Worm (Caenorhabditis elegans) whole organism, late embryonic: ENCODE data around the gene aco-2.

Experiments
- C38D4.7 ChIP-seq: fragments of 200-800 bp; sonication (Bioruptor generic); optimal IDR thresholded peaks from 2 replicates; lab custom pipeline; 2018; ENCODE audit warnings: mild to moderate bottlenecking, missing genetic modification characterization, moderate library complexity, missing compliant biosample characterization
- F13H6.1 ChIP-seq: sonication (generic microtip); optimal IDR thresholded peaks from 2 replicates; lab custom pipeline; 2016; ENCODE audit warnings: missing genetic modification characterization, missing compliant biosample characterization
- Y22D7AL.16 ChIP-seq: sonication (generic microtip); optimal IDR thresholded peaks from 2 replicates; lab custom pipeline; 2016; ENCODE audit warnings: missing genetic modification characterization, missing compliant biosample characterization
- ceh-14 ChIP-seq: sonication (generic microtip); optimal IDR thresholded peaks from 2 replicates; lab custom pipeline; 2016; ENCODE audit warnings: missing genotype, missing genetic modification characterization, missing compliant biosample characterization
- ceh-18 ChIP-seq: sonication (generic microtip); optimal IDR thresholded peaks from 2 replicates; lab custom pipeline; 2016; ENCODE audit warnings: missing genetic modification characterization, missing compliant biosample characterization
- ceh-2 ChIP-seq: sonication (generic microtip); optimal IDR thresholded peaks from 2 replicates; lab custom pipeline; 2016; ENCODE audit warnings: missing genotype, missing genetic modification characterization, missing compliant biosample characterization
- ceh-24 ChIP-seq: sonication (generic microtip); optimal IDR thresholded peaks from 2 replicates; lab custom pipeline; 2016; ENCODE audit warnings: mild to moderate bottlenecking, missing genetic modification characterization, missing compliant biosample characterization
- ceh-30 ChIP-seq: fragments of 150-350 bp; optimal IDR thresholded peaks from 2 replicates; lab custom pipeline; 2014; ENCODE audit warnings: missing biosample characterization, missing genetic modification characterization
- ceh-31 ChIP-seq: sonication (generic microtip); optimal IDR thresholded peaks from 2 replicates; lab custom pipeline; 2016; ENCODE audit warnings: missing genetic modification characterization, missing compliant biosample characterization
- ceh-45 ChIP-seq: fragments of 200-800 bp; sonication (Bioruptor generic); IDR thresholded peaks from 2 replicates; pipeline ENCODE4 v1.3.6; 2022; ENCODE audit warnings: missing genetic modification reagents, missing genetic modification characterization, missing compliant biosample characterization
- ceh-48 ChIP-seq: sonication (generic microtip); optimal IDR thresholded peaks from 2 replicates; lab custom pipeline; 2016; ENCODE audit warnings: missing genetic modification characterization, inconsistent platforms, missing compliant biosample characterization
- ceh-6 ChIP-seq: fragments of 200-800 bp; sonication (Bioruptor generic); optimal IDR thresholded peaks from 2 replicates; lab custom pipeline; 2018; ENCODE audit warnings: mild to moderate bottlenecking, missing genetic modification characterization, missing compliant biosample characterization
- ceh-9 ChIP-seq: sonication (generic microtip); optimal IDR thresholded peaks from 2 replicates; lab custom pipeline; 2016; ENCODE audit warnings: mild to moderate bottlenecking, missing genetic modification characterization, inconsistent platforms, missing compliant biosample characterization
- che-1 ChIP-seq: sonication (generic microtip); optimal IDR thresholded peaks from 2 replicates; lab custom pipeline; 2016; ENCODE audit warnings: mild to moderate bottlenecking, missing genetic modification characterization, missing compliant biosample characterization
- dve-1 ChIP-seq: sonication (generic microtip); optimal IDR thresholded peaks from 2 replicates; lab custom pipeline; 2017; ENCODE audit warnings: antibody characterized with exemption, mild to moderate bottlenecking, missing genetic modification characterization, missing compliant biosample characterization
- elt-2 ChIP-seq: sonication (generic microtip); optimal IDR thresholded peaks from 2 replicates; lab custom pipeline; 2016; ENCODE audit warnings: missing genetic modification reagents, missing genetic modification characterization, missing compliant biosample characterization
- elt-4 ChIP-seq: sonication (generic microtip); optimal IDR thresholded peaks from 2 replicates; lab custom pipeline; 2016; ENCODE audit warnings: missing genetic modification characterization, missing compliant biosample characterization
- ets-4 ChIP-seq: sonication (generic microtip); optimal IDR thresholded peaks from 2 replicates; lab custom pipeline; 2016; ENCODE audit warnings: missing genetic modification characterization, missing compliant biosample characterization
- fax-1 ChIP-seq: sonication (generic microtip); optimal IDR thresholded peaks from 2 replicates; lab custom pipeline; 2016; ENCODE audit warnings: missing genotype, missing genetic modification characterization, missing compliant biosample characterization
- fkh-6 ChIP-seq: sonication (generic microtip); optimal IDR thresholded peaks from 2 replicates; lab custom pipeline; 2016; ENCODE audit warnings: missing genetic modification characterization, missing compliant biosample characterization
- gmeb-2 ChIP-seq: sonication (generic microtip); optimal IDR thresholded peaks from 2 replicates; lab custom pipeline; 2016; ENCODE audit warnings: missing genetic modification characterization, inconsistent platforms, missing compliant biosample characterization
- hlh-13 ChIP-seq: fragments of 200-800 bp; sonication (Bioruptor generic); optimal IDR thresholded peaks from 2 replicates; lab custom pipeline; 2018; ENCODE audit warnings: mild to moderate bottlenecking, missing genetic modification characterization, missing compliant biosample characterization
- hlh-15 ChIP-seq: sonication (generic microtip); optimal IDR thresholded peaks from 2 replicates; lab custom pipeline; 2016; ENCODE audit warnings: missing genetic modification characterization, missing compliant biosample characterization
- hlh-30 ChIP-seq: sonication (generic microtip); optimal IDR thresholded peaks from 2 replicates; lab custom pipeline; 2017; ENCODE audit warnings: antibody characterized with exemption, missing genetic modification characterization, missing compliant biosample characterization; ENCODE audit not compliant: insufficient read depth
- hlh-6 ChIP-seq: sonication (generic microtip); optimal IDR thresholded peaks from 2 replicates; lab custom pipeline; 2016; ENCODE audit warnings: missing genotype, missing genetic modification characterization, missing compliant biosample characterization
- hlh-8 ChIP-seq: sonication (generic microtip); optimal IDR thresholded peaks from 2 replicates; lab custom pipeline; 2016; ENCODE audit warnings: missing genotype, missing genetic modification characterization, missing compliant biosample characterization
- lin-11 ChIP-seq: fragments of 200-800 bp; sonication (Bioruptor generic); optimal IDR thresholded peaks from 2 replicates; lab custom pipeline; 2018; ENCODE audit warnings: mild to moderate bottlenecking, missing genetic modification characterization, missing compliant biosample characterization
- madf-2 ChIP-seq: sonication (generic microtip); optimal IDR thresholded peaks from 2 replicates; lab custom pipeline; 2017; ENCODE audit warnings: missing genetic modification characterization, missing compliant biosample characterization
- nfya-1 ChIP-seq: sonication (generic microtip); optimal IDR thresholded peaks from 2 replicates; lab custom pipeline; 2017; ENCODE audit warnings: missing genetic modification characterization, mild to moderate bottlenecking, missing compliant biosample characterization, antibody characterized with exemption, moderate library complexity
- nhr-11 ChIP-seq: fragments of 150-350 bp; optimal IDR thresholded peaks from 2 replicates; lab custom pipeline; 2014; ENCODE audit warnings: missing biosample characterization, missing genetic modification characterization
- npax-4 ChIP-seq: sonication (generic microtip); optimal IDR thresholded peaks from 2 replicates; lab custom pipeline; 2016; ENCODE audit warnings: missing genetic modification characterization, missing compliant biosample characterization
- odd-2 ChIP-seq: sonication (generic microtip); optimal IDR thresholded peaks from 2 replicates; lab custom pipeline; 2017; ENCODE audit warnings: antibody characterized with exemption, mild to moderate bottlenecking, missing genetic modification characterization, missing compliant biosample characterization
- pag-3 ChIP-seq: sonication (generic microtip); optimal IDR thresholded peaks from 2 replicates; lab custom pipeline; 2016; ENCODE audit warnings: missing compliant biosample characterization, missing genetic modification characterization, borderline replicate concordance
- pat-9 ChIP-seq: fragments of 200-800 bp; sonication (Bioruptor generic); optimal IDR thresholded peaks from 2 replicates; lab custom pipeline; 2018; ENCODE audit warnings: mild to moderate bottlenecking, missing genetic modification characterization, moderate library complexity, missing compliant biosample characterization
- pax-1 ChIP-seq: fragments of 150-350 bp; optimal IDR thresholded peaks from 2 replicates; lab custom pipeline; 2014; ENCODE audit warnings: missing biosample characterization, missing genetic modification characterization
- pha-2 ChIP-seq: sonication (generic microtip); optimal IDR thresholded peaks from 2 replicates; lab custom pipeline; 2017; ENCODE audit warnings: mild to moderate bottlenecking, missing genetic modification characterization, missing compliant biosample characterization
- pros-1 ChIP-seq: fragments of 150-350 bp; optimal IDR thresholded peaks from 2 replicates; lab custom pipeline; 2014; ENCODE audit warnings: missing biosample characterization, missing genetic modification reagents, missing genetic modification characterization
- ref-2 ChIP-seq: sonication (generic microtip); optimal IDR thresholded peaks from 2 replicates; lab custom pipeline; 2016; ENCODE audit warnings: missing genetic modification characterization, missing compliant biosample characterization
- sdc-2 ChIP-seq: sonication (generic microtip); optimal IDR thresholded peaks from 2 replicates; lab custom pipeline; 2016; ENCODE audit warnings: missing genotype, missing genetic modification characterization, missing compliant biosample characterization
- sox-2 ChIP-seq: fragments of 200-800 bp; sonication (Bioruptor generic); IDR thresholded peaks from 2 replicates; pipeline ENCODE4 v1.3.6; 2022; ENCODE audit warnings: missing genetic modification reagents, missing genetic modification characterization, missing compliant biosample characterization
- sox-4 ChIP-seq: sonication (generic microtip); optimal IDR thresholded peaks from 2 replicates; lab custom pipeline; 2017; ENCODE audit warnings: mild to moderate bottlenecking, missing genetic modification characterization, inconsistent platforms, missing compliant biosample characterization
- tbx-2 ChIP-seq: sonication (generic microtip); optimal IDR thresholded peaks from 2 replicates; lab custom pipeline; 2016; ENCODE audit warnings: missing genetic modification characterization, missing compliant biosample characterization
- tbx-7 ChIP-seq: sonication (generic microtip); optimal IDR thresholded peaks from 2 replicates; lab custom pipeline; 2016; ENCODE audit warnings: missing genotype, missing genetic modification characterization, missing compliant biosample characterization
- ttx-3 ChIP-seq: sonication (generic microtip); optimal IDR thresholded peaks from 2 replicates; lab custom pipeline; 2016; ENCODE audit warnings: missing genetic modification reagents, missing genetic modification characterization, missing compliant biosample characterization
- unc-3 ChIP-seq, 2 experiments: fragments of 200-800 bp in 1 of 2; sonication (Bioruptor generic) in 1 of 2; sonication (generic microtip) in 1 of 2; conservative IDR thresholded peaks in 1 of 2; optimal IDR thresholded peaks in 1 of 2; 2 replicates each; pipeline versions ENCODE4 v1.3.6 to Lab custom; 2016 to 2022; ENCODE audit warnings: missing compliant biosample characterization in 2 of 2, missing genetic modification characterization in 2 of 2, missing genetic modification reagents in 1 of 2
- unc-42 ChIP-seq: sonication (generic microtip); optimal IDR thresholded peaks from 2 replicates; lab custom pipeline; 2016; ENCODE audit warnings: missing genotype, missing genetic modification characterization, missing compliant biosample characterization
- unc-55 ChIP-seq: sonication (generic microtip); optimal IDR thresholded peaks from 2 replicates; lab custom pipeline; 2017; ENCODE audit warnings: missing biosample characterization, missing genetic modification reagents, missing genetic modification characterization
- unc-86 ChIP-seq: sonication (generic microtip); optimal IDR thresholded peaks from 2 replicates; lab custom pipeline; 2016; ENCODE audit warnings: missing genetic modification characterization, missing compliant biosample characterization

aco-2 gene

DNA sequence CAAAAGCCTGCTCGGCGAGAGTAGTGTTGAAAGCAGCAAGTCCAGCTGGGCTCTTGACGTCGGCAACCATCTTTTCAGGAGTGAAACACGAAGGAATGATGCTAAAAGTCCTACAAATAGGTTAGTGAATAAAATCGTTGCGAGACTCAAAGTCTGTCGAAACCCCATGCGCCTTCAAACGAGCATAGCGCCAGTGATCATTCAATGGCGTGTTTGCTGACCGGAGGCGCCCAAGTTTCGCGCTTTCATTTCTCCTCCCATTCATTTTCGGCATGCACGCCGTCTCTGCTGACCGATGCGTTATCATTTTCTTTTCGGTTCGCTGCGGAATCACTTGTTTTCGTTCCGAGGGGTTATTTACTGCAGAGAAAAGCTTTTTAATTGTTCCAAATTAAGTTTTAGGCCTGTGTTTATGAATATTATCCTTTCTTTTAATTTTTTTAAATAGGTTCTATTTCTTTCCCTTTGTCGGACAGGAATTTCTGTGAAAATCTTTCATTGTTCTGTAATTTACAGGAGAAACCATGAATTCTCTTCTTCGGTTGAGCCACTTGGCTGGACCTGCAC is at the start of gene aco-2, which contains the start of gene eef-1B.1:
aco-2 (plus strand) TSS at position 517 of the 567 bp plus-strand sequence.
eef-1B.1 (minus strand) TSS at position 186 of the 567 bp plus-strand sequence.
- TF ChIP-seq dve-1 (tag; lab: Kevin White, UChicago) (peak; percentile 11), C38D4.7 (no peak), che-1 (no peak), hlh-15 (tag; lab: Kevin White, UChicago) (no peak), unc-3 (GFP tag; conservative IDR thresholded peaks at IDR 0.05; lab: Robert Waterston, UW) (no peak), unc-3 (tag; optimal IDR thresholded peaks at IDR 0.05; lab: Kevin White, UChicago) (no peak), ceh-6 (no peak), ceh-24 (tag; lab: Kevin White, UChicago) (no peak), ceh-31 (tag; lab: Kevin White, UChicago) (peak; percentile 55), ceh-2 (tag; lab: Kevin White, UChicago) (no peak), ceh-14 (tag; lab: Kevin White, UChicago) (no peak), ceh-45 (GFP tag; lab: Robert Waterston, UW) (no peak), ceh-30 (tag; lab: Kevin White, UChicago) (no peak), fax-1 (tag; lab: Kevin White, UChicago) (no peak), nhr-11 (tag; lab: Kevin White, UChicago) (no peak), lin-11 (tag; lab: Kevin White, UChicago) (no peak), npax-4 (tag; lab: Kevin White, UChicago) (no peak), ttx-3 (tag; lab: Kevin White, UChicago) (no peak), Y22D7AL.16 (no peak), unc-55 (GFP tag; lab: Kevin White, UChicago) (peak; percentile 3), elt-2 (tag; lab: Kevin White, UChicago) (peak; percentile 25), ceh-48 (tag; lab: Kevin White, UChicago) (no peak), pros-1 (tag; lab: Kevin White, UChicago) (no peak), hlh-8 (tag; lab: Kevin White, UChicago) (no peak), pat-9 (peak; percentile 29), unc-86 (tag; lab: Kevin White, UChicago) (peak; percentile 6), madf-2 (tag; lab: Kevin White, UChicago) (no peak), ceh-9 (no peak), sox-2 (no peak), hlh-30 (tag; lab: Kevin White, UChicago) (peak; percentile 37), sdc-2 (no peak), odd-2 (no peak), hlh-6 (tag; lab: Kevin White, UChicago) (no peak), ceh-18 (tag; lab: Kevin White, UChicago) (peak; percentile 25), ets-4 (no peak), nfya-1 (tag; lab: Kevin White, UChicago) (peak; percentile 61), tbx-2 (tag; lab: Kevin White, UChicago) (peak; percentile 41), elt-4 (tag; lab: Kevin White, UChicago) (no peak), pag-3 (no peak), unc-42 (tag; lab: Kevin White, UChicago) (peak; percentile 62), fkh-6 (tag; lab: Kevin White, UChicago) (no peak), hlh-13 (GFP tag; lab: Kevin White, UChicago) (no peak)

DNA sequence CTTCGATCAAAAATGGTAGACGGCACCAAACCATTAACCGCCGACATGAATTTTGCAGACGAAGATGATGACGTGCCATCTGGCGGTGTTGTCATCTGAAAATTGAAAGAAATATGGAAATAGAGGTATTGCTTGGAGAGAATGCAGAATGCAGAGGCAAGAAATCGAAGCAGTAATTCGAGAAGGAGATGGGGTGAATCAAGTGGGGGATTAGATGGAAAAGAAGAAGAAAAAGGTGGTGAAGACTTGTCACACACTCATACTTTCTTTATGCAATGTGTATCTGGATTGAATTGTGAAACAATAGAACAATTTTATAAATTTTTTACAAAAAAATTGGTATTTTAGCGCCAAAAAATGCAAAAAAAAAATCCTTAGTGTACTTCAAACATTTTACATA is 48.7 kb upstream of the aco-2 start, which contains the start of gene tag-250:
tag-250 (minus strand) TSS at position 101 of the 400 bp plus-strand sequence.
- TF ChIP-seq unc-86 (tag; lab: Kevin White, UChicago) = no peak
- no peak for TF ChIP-seq F13H6.1 (tag; lab: Kevin White, UChicago)
- TF ChIP-seq sdc-2 = no peak
- TF ChIP-seq elt-4 (tag; lab: Kevin White, UChicago) = no peak
- TF ChIP-seq pha-2 = no peak
- TF ChIP-seq ceh-24 (tag; lab: Kevin White, UChicago) = no peak
- no peak for TF ChIP-seq hlh-8 (tag; lab: Kevin White, UChicago)
- no peak for TF ChIP-seq ref-2 (tag; lab: Kevin White, UChicago)
- TF ChIP-seq ceh-31 (tag; lab: Kevin White, UChicago) = no peak
- TF ChIP-seq sox-4 (tag; lab: Kevin White, UChicago) = no peak
- no peak for TF ChIP-seq tbx-7 (tag; lab: Kevin White, UChicago)
- TF ChIP-seq gmeb-2 (tag; lab: Kevin White, UChicago) = no peak
- TF ChIP-seq pax-1 (tag; lab: Kevin White, UChicago) = no peak
- TF ChIP-seq, all 69 proteins: peak for 0
